Fruit fly (Drosophila melanogaster): ENCODE measurements around the gene Cpr65Ec.

- TF ChIP-seq Hr83 (GFP tag; optimal IDR thresholded peaks at IDR 0.05; ENCODE audit: poor library complexity, severe bottlenecking): no peak
- no peak for TF ChIP-seq h (GFP tag; optimal IDR thresholded peaks at IDR 0.05)
These were observed 1.6 kb downstream of the Cpr65Ec start, which contains the start of gene form3 for dm6 chr3L:7094548-7095072.
